Fruit fly (Drosophila melanogaster): ENCODE results near the gene CG3165.

Gene CG3165

DNA sequence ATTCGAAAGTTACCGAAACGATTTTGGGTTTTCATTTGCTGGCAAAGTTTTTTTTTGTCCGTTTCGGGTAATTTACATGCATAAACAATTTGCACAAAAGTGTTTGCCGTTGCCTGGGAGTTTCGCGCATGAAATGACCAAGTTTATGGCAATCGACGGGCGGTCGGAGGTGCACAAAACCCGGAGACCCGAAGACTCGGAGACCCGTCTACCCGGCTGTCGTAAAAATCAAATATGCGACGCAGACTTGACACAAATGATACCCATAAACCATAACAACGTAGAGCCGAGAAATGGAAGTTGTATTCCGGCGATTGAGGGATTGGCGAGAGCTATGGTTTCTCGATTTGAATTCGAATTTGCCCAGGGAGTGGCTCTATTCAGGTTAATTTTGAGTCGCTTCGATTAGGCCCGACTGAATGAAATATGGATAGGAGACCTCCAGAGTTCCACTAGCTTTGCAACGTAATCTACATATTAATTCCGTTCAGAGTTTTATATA lies 30.1 kb downstream of the CG3165 start:
- TF ChIP-seq CG8478 (optimal IDR thresholded peaks at IDR 0.05) (no peak), CTCF (optimal IDR thresholded peaks at IDR 0.05) (no peak)

DNA sequence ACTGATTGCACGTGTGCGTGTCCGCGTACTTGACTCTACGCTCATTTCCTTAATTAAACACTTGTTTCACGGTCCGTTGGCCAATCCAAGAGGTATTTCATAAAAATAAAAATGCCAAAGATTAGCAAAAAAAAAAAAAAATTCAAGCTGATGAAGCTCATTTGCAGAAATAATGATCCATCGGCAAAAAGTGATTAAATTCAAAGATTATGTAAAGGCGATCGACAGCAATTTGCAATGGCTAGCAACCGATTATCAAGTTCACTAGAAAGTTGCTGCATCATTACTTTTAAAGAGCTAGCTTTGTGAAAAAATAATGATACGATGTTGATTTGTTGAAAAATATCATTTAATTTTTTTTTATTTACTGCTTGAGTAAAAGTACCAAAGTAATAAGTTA lies 32.5 kb downstream of the CG3165 start:
- TF ChIP-seq CG8478 (optimal IDR thresholded peaks at IDR 0.05) (no peak), CTCF (optimal IDR thresholded peaks at IDR 0.05) (no peak)

DNA sequence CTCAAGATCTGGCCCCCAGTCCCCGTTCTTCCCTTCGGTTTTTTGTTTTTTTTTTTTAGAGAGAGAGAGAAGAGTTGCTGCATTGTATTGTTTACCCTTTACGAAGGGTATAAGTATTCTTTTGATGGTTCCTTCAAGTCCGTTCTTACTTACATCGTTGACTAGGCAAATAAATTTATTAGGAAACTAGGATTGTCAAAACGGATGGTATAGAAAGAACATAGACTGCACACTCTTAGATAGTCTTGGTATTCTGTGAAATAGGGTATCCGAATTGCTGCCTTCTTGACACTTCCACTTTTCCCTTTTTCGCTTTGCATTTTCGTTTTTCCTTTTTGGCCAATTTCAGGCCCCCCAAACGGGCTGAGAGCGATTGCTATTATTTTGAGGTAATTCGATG lies 34.6 kb downstream of the CG3165 start:
- TF ChIP-seq CTCF (optimal IDR thresholded peaks at IDR 0.05) (no peak), CG8478 (optimal IDR thresholded peaks at IDR 0.05) (no peak)

DNA sequence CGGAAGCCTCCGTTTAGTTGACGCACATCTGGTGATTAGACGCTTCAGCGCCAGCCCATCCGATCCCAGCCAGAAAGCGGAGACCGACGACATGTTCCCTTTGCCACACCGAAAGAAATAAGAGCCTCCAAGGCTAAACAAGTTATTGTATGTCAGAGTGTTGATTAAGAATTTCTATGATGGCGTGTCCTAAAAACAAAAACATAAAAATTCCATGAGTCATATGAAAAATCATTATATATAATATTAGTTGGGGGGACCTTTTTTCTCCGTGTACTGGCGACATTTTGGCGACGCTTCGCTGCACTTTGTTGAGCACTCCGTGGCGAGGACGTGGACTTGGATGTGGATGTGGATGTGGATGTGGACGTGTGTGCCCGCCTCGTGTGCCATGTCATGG lies 35.9 kb downstream of the CG3165 start:
- TF ChIP-seq CG8478 (optimal IDR thresholded peaks at IDR 0.05) (no peak), CTCF (optimal IDR thresholded peaks at IDR 0.05) (no peak)

DNA sequence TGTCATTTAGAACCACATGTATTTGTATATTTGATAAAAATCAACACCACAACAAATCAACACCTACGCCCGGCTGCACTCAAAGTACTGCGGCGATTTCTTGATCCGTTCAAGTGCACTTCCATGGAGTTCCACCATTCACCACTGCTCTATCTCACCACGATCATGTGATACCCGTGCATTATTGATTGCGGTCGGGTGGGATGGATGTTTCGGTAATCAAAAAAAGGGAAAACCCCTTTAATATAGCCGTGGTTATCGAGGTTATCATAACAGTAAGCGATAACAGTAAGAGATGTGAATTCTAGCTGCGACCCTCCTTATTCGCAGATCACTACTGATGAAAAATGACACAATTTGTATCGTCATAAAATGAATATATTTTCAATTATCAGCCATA lies 41.3 kb downstream of the CG3165 start, which contains the start of the genes CG17224 and CG17264:
Gene CG17224, minus strand, starts transcription at position 97 of the 400 bp plus-strand sequence.
Gene CG17264, plus strand, starts transcription at position 297 of the 400 bp plus-strand sequence.
- TF ChIP-seq CTCF (optimal IDR thresholded peaks at IDR 0.05) (no peak), CG8478 (optimal IDR thresholded peaks at IDR 0.05) (no peak)

DNA sequence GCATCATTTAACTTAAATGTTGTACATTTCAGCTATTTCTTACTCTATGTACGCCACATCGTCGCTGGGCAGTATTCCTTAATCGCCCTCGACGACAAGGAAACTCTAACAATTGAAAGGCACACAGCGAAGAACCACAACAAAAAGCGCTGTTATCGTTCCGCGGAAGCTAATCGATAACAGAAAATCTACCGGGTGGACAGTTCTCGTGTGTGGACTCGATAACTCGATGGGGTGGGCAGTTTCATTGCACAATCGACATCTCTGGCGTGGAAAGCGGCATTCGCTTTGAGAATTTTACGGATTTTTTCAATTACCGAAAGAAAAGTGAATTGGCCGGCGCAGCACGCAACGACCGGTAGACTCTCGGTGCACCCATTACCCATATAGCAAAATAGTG lies 46.1 kb downstream of the CG3165 start, which contains the start of the genes alpha4GT1 and Prp40:
Gene alpha4GT1, minus strand, starts transcription at position 156 of the 400 bp plus-strand sequence.
Gene Prp40, plus strand, starts transcription at position 241 of the 400 bp plus-strand sequence.
- TF ChIP-seq CTCF (optimal IDR thresholded peaks at IDR 0.05) = peak in 1 of 2 experiments; percentile 23
- no peak for TF ChIP-seq CG8478 (optimal IDR thresholded peaks at IDR 0.05)

All from S2 (cell line).